Fruit fly (Drosophila melanogaster): ENCODE measurements around the gene CG17996.

Gene CG17996

DNA sequence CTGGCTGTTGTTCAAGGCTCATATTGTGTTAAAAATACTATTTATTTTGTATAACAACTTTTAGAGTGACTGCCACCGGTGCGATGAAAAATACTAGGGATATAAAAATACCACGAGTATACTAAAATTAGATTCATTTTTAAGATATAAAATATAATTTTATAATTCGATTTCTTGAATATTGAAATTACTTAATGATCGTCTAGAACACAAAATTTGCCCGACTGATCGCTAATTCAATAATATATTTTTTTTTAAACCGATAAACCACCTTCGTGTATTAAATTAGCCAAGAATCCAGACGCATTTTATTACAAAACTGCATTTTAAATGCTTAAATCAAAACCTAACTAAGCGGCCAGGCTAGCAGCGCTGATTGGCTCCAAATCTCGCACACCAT is at the start of gene CG17996:
CG17996 (minus strand) TSS at position 101 of the 400 bp plus-strand sequence.
- TF ChIP-seq usp (GFP tag; optimal IDR thresholded peaks at IDR 0.05), result no peak
- no peak for TF ChIP-seq Dll (optimal IDR thresholded peaks at IDR 0.05)
- TF ChIP-seq pan (optimal IDR thresholded peaks at IDR 0.05), result no peak
- no peak for TF ChIP-seq EcR (GFP tag; optimal IDR thresholded peaks at IDR 0.05)
- TF ChIP-seq psq (optimal IDR thresholded peaks at IDR 0.05), result no peak
- TF ChIP-seq CG8478 (optimal IDR thresholded peaks at IDR 0.05), result no peak

DNA sequence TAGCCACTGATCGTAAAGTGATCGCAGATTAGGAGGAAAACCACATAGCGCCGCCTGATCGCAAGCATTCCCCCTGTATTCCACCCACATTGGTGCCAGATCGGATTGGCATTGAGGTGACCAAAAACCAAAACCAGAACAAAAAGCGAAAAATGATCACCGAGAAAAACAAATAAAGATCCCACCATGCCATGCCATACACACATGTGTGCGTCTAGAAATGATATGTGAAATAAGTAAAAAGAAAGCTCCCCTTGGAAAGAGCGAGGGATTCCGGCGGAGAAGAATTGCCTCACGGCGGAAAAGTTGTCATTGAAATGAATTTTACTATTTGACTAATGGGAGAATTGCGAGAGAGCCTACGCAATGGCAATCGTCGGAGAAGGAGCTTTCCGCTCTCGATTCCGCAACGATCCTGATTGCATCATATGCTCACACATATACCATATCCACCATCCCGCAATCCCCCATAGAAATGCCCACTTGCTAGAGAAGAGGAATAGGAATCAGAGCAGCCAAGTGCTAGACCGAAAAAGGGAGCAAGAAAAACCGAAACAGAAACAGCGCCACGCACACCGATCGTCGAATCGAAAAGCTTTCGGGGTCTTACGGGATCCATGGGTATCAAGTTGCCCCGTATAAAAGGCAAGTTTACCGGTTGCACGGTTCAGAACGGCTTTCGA is 35.4 kb upstream of the CG17996 start, which contains the start of gene Mhc:
Mhc (plus strand) TSS at position 497 of the 683 bp plus-strand sequence.
- TF ChIP-seq psq (optimal IDR thresholded peaks at IDR 0.05), result no peak
- no peak for TF ChIP-seq CG8478 (optimal IDR thresholded peaks at IDR 0.05)
- no peak for TF ChIP-seq usp (GFP tag; optimal IDR thresholded peaks at IDR 0.05)
- TF ChIP-seq pan (optimal IDR thresholded peaks at IDR 0.05), result no peak
- TF ChIP-seq EcR (GFP tag; optimal IDR thresholded peaks at IDR 0.05), result no peak

DNA sequence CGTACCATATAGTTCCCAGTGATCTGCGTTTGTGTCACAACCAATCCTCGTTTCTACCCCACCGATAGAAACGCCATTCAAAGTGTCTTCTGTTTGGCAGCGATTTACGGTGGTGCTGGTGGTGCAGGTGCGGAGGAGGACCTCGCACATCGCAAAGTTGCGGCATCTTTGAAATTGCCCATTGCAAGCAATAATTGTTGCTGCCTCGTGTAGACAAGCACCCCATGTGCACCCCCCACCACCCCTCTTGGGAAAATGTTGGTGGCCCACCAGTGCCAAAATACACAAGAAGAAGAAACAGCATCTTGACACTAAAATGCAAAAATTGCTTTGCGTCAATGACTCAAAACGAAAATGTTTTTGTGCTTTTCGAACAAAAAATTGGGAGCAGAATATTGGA is 33.6 kb upstream of the CG17996 start:
- TF ChIP-seq pan (optimal IDR thresholded peaks at IDR 0.05) (no peak), psq (optimal IDR thresholded peaks at IDR 0.05) (no peak), usp (GFP tag; optimal IDR thresholded peaks at IDR 0.05) (no peak), EcR (GFP tag; optimal IDR thresholded peaks at IDR 0.05) (no peak), CG8478 (optimal IDR thresholded peaks at IDR 0.05) (no peak), Dll (optimal IDR thresholded peaks at IDR 0.05) (no peak)

DNA sequence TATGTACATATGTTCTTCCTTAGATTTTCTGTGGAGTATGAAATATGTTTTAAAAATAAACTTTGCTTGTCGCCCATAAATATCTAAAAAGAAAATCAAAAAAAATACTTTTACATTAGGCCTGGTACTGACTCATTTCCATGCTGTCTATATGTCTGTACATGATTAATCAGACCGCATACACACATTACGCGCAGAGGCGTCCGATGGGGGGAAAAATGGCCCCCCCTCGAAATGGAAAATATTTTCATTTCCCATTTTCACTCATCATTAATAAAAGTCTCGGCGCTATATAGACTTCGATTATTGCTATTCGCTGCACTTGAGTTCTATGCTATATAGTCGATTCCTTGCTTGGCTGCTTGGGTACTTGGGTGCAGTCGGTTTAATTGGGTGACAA is 31.1 kb upstream of the CG17996 start:
- TF ChIP-seq EcR (GFP tag; optimal IDR thresholded peaks at IDR 0.05) (no peak), CG8478 (optimal IDR thresholded peaks at IDR 0.05) (no peak), psq (optimal IDR thresholded peaks at IDR 0.05) (no peak), pan (optimal IDR thresholded peaks at IDR 0.05) (no peak), Dll (optimal IDR thresholded peaks at IDR 0.05) (no peak), usp (GFP tag; optimal IDR thresholded peaks at IDR 0.05) (no peak)

DNA sequence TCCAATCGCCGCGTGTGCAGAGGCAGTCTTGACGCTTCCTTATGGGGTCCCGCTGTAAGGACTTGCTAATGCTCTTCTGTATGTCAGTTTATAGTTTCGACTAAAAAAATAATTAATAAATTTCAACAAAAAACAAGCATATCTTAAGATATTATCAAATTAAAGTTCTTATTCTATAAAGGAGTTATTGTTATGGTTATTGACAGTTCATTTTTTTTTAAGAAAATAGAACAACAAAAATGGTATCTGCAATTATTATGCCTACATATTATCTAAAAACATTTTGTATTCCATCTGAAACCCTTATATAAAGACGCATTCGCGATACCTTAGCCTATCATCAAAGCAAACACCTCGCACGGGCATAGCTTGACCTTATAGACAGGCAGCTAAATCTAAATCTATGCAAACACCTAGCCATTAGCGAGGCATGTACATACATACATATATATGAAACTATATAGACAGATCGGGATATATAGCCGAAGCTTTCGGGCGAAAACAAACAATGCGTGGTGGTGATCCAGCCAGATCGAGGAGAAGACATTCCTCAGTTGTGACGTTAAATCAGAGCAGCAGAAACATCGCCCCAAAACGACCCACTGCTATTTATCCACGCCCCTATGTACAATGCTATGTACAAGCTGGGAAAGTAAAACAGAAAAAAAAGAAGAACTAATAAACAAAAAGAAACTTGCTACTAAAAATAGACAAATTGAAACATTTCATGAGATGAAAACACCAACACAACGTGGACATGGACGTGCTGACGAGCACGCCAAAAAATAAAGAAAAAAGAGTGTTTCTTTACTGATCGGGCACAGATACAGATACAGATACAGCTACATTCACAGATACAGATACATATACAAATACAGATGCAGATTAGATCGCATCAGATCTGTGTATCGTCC is 29.9 kb upstream of the CG17996 start, which contains the start of gene ppk17:
ppk17 (minus strand) TSS at position 51 of the 914 bp plus-strand sequence.
- no peak for TF ChIP-seq CG8478 (optimal IDR thresholded peaks at IDR 0.05)
- TF ChIP-seq EcR (GFP tag; optimal IDR thresholded peaks at IDR 0.05), result no peak
- TF ChIP-seq psq (optimal IDR thresholded peaks at IDR 0.05), result no peak
- no peak for TF ChIP-seq usp (GFP tag; optimal IDR thresholded peaks at IDR 0.05)
- TF ChIP-seq Dll (optimal IDR thresholded peaks at IDR 0.05), result no peak
- no peak for TF ChIP-seq pan (optimal IDR thresholded peaks at IDR 0.05)

DNA sequence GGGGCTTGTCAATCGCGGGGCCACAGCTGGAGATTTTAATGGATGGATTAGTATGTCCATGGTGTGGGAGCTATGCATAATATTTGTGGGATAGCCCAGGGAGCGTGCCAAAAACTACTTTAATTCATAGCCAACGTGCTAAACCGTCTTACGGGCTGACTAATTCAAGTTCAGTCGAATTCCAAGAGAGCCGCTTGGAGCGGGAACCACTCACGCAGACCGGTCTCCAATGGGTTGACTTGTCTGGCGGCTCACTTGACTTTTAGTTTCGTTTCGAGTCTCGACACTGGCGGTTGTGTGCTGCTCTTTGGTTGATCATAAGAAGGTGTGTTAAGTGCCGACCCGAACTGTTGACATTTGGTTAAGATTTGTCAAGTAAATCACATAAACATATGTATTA is 23.2 kb upstream of the CG17996 start, which contains the start of gene yellow-b:
yellow-b (plus strand) TSS at position 263 of the 400 bp plus-strand sequence.
- TF ChIP-seq EcR (GFP tag; optimal IDR thresholded peaks at IDR 0.05) (no peak), psq (optimal IDR thresholded peaks at IDR 0.05) (no peak), CG8478 (optimal IDR thresholded peaks at IDR 0.05) (no peak), Dll (optimal IDR thresholded peaks at IDR 0.05) (no peak), pan (optimal IDR thresholded peaks at IDR 0.05) (no peak), usp (GFP tag; optimal IDR thresholded peaks at IDR 0.05) (no peak)

DNA sequence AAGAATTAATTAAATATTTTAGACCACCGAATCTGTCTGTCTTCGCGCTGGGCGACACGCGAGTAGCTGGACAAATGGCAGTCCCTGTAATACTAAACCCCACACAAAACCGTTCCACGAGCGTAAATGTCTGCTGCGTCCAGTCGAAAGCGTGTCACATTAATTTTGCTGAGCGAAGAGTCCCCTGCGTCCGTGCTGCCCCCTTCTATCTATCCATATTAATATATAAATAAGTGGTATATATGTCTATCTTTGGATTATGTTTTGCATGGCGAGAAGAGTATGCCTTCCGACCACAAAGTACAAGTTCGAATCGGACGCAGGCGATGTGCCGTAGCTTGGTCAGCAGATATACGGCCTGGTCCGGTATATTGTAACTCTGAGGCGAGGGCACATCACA is 21.5 kb upstream of the CG17996 start:
- TF ChIP-seq EcR (GFP tag; optimal IDR thresholded peaks at IDR 0.05) (no peak), psq (optimal IDR thresholded peaks at IDR 0.05) (no peak)

DNA sequence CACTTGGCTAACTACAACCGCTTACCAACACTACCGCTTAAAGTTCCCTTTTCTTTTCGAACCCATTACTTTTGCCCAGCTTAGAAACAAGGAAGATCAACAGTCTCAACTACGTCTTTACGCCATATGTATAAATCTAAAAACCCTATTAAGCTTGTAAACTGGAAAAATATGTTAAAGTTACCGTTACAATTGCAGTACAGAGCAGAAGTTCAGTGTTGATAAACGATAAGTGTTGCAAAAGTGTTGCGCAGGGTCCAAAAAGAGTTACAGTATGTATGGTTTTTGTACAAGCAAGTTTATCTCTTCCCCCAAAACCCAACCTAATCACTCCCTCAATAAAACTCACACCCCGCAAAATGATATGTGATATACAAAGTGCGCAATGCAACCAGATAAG is 16.3 kb upstream of the CG17996 start:
- no peak for TF ChIP-seq CG8478 (optimal IDR thresholded peaks at IDR 0.05)
- TF ChIP-seq psq (optimal IDR thresholded peaks at IDR 0.05), result no peak
- no peak for TF ChIP-seq Dll (optimal IDR thresholded peaks at IDR 0.05)
- TF ChIP-seq pan (optimal IDR thresholded peaks at IDR 0.05), result no peak
- TF ChIP-seq EcR (GFP tag; optimal IDR thresholded peaks at IDR 0.05), result no peak
- no peak for TF ChIP-seq usp (GFP tag; optimal IDR thresholded peaks at IDR 0.05)

DNA sequence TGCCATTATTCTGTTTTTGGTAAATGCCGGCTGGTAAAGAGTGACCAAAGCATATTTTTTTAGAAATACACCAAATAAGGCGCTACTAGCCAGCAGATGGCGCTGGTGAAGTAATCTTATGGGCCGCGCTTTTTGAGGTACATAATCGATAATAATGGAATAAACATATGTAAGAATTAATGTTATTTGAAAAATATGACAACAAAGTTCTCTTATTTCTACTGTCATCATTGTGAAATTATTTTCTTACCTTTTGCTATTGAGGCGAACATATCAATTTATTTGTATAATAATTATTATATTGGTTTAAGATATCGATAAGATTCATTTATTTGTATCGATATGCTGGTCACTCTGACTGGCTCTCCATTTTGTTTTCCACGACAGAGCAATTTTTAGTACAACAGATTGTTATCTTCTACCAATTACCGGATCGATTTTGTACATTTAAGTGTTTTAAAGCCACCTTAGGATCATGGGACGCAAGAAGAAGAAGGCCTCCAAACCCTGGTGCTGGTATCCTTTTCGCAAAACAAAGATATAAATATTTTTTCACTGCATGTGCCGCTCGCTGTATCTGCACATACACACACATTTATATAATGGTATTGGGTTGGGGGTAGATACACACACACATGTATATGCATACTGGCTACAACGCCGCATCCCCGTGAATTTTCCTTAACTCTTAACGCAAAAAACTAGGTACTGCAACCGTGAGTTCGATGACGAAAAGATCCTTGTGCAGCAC is 12.4 kb upstream of the CG17996 start, which contains the start of the genes LSm7 and BuGZ:
LSm7 (minus strand) TSS at position 46 of the 751 bp plus-strand sequence.
BuGZ (plus strand) TSS at position 351 of the 751 bp plus-strand sequence.
- TF ChIP-seq CG8478 (optimal IDR thresholded peaks at IDR 0.05), result no peak
- no peak for TF ChIP-seq Dll (optimal IDR thresholded peaks at IDR 0.05)
- TF ChIP-seq pan (optimal IDR thresholded peaks at IDR 0.05), result no peak
- no peak for TF ChIP-seq psq (optimal IDR thresholded peaks at IDR 0.05)
- TF ChIP-seq usp (GFP tag; optimal IDR thresholded peaks at IDR 0.05), result no peak
- TF ChIP-seq EcR (GFP tag; optimal IDR thresholded peaks at IDR 0.05), result no peak

DNA sequence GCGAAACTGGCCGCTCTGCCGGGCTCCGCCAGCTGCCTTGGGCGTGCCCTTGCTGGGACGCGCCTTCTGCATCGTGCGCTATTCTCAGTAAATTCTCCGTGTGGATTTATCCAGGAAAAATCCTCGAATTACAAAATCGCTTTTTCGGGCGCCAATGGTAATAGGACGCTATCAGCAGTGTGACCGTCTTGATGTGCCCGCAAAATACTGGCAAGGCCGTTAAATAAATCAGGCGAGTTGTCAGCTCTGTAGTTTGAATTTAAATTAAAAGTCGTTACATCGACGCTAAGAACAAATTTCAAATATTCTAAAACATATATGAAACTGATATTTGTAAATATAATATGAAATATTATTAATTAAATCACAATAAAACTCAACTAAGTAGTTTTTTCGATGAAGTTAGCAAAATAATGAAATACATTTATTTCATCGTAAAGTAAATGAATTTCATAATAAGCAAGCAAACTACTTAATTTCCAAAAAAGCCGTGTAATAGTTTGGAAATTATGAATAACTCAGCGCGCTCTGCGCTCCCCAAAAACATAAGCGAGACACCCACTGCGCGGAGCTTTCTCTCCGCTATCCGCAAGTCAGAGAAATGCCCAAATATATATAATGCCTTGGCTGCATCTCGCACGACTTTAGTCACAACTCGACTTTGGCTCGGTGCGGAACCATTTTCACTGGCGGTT is 7.5 kb upstream of the CG17996 start, which contains the start of the genes glu and ChLD3:
glu (minus strand) TSS at position 183 of the 695 bp plus-strand sequence.
ChLD3 (plus strand) TSS at position 645 of the 695 bp plus-strand sequence.
- TF ChIP-seq EcR (GFP tag; optimal IDR thresholded peaks at IDR 0.05) (no peak), pan (optimal IDR thresholded peaks at IDR 0.05) (no peak), usp (GFP tag; optimal IDR thresholded peaks at IDR 0.05) (no peak), Dll (optimal IDR thresholded peaks at IDR 0.05) (no peak), psq (optimal IDR thresholded peaks at IDR 0.05) (no peak), CG8478 (optimal IDR thresholded peaks at IDR 0.05) (no peak)
